1 fruit fly cellular context compared by ENCODE assay signal in genomic region chr3L:3466200-3466599, dm6.
TF ChIP-seq lines count a peak whose summit lies in the region.

Gene CycJ, plus strand, starts transcription at chr3L:3466428.

TF ChIP-seq in whole organism, embryonic, 481 proteins besides CTCF, POLR2A, EP300 and RAD21 (continued from another document):
- TF ChIP-seq CG13287 (GFP tag; IDR thresholded peaks at IDR 0.05; lab: Robert Waterston, UW; ENCODE audit: partially characterized antibody) (peak; percentile 13; the same call in 1 of the 2 replicates), Neu2 (GFP tag; optimal IDR thresholded peaks at IDR 0.05; lab: Kevin White, UChicago; ENCODE audit: borderline replicate concordance) (no peak), stwl (tag; optimal IDR thresholded peaks at IDR 0.05; lab: Kevin White, UChicago) (peak; percentile 96)
